Worm (Caenorhabditis elegans) whole organism, L2 larva: ENCODE measurements around the gene vps-16.
A peak's percentile ranks its signal among the peaks of the same experiment; 100 is the strongest.

Experiments used
- C34F6.9 ChIP-seq: fragments of 150-350 bp; optimal IDR thresholded peaks from 2 replicates; lab custom pipeline; 2014; ENCODE audit warnings: missing biosample characterization, missing genetic modification characterization
- F13H6.1 ChIP-seq: sonication (generic microtip); optimal IDR thresholded peaks from 2 replicates; lab custom pipeline; 2016; ENCODE audit warnings: missing genetic modification characterization, missing compliant biosample characterization
- R02D3.7 ChIP-seq: fragments of 150-350 bp; optimal IDR thresholded peaks from 2 replicates; lab custom pipeline; 2014; ENCODE audit warnings: missing biosample characterization, missing genetic modification characterization
- Y55F3AM.14 ChIP-seq: fragments of 200-800 bp; sonication (Bioruptor generic); optimal IDR thresholded peaks from 2 replicates; lab custom pipeline; 2018; ENCODE audit warnings: mild to moderate bottlenecking, missing genetic modification characterization, missing compliant biosample characterization
- ZK546.5 ChIP-seq: sonication (generic microtip); optimal IDR thresholded peaks from 2 replicates; lab custom pipeline; 2017; ENCODE audit warnings: missing biosample characterization, missing genetic modification characterization
- alr-1 ChIP-seq: fragments of 150-350 bp; optimal IDR thresholded peaks from 2 replicates; lab custom pipeline; 2014; ENCODE audit warnings: missing biosample characterization, missing genetic modification characterization
- aly-2 ChIP-seq: fragments of 150-350 bp; optimal IDR thresholded peaks from 2 replicates; lab custom pipeline; 2014; ENCODE audit warnings: missing biosample characterization, missing genetic modification characterization
- ama-1 ChIP-seq: fragments of 150-350 bp; optimal IDR thresholded peaks from 2 replicates; lab custom pipeline; 2018; ENCODE audit warnings: inconsistent platforms
- blmp-1 ChIP-seq: sonication (generic microtip); optimal IDR thresholded peaks from 2 replicates; lab custom pipeline; 2017; ENCODE audit warnings: missing genetic modification characterization, mild to moderate bottlenecking, missing compliant biosample characterization, antibody characterized with exemption, moderate library complexity; ENCODE audit not compliant: insufficient read depth
- ceh-16 ChIP-seq: fragments of 150-350 bp; optimal IDR thresholded peaks from 2 replicates; lab custom pipeline; 2014; ENCODE audit warnings: missing biosample characterization, missing genetic modification characterization
- crh-2 ChIP-seq: sonication (generic microtip); optimal IDR thresholded peaks from 2 replicates; lab custom pipeline; 2017; ENCODE audit warnings: missing biosample characterization, missing genetic modification characterization
- egl-27 ChIP-seq: sonication (generic microtip); optimal IDR thresholded peaks from 3 replicates; lab custom pipeline; 2017; ENCODE audit warnings: missing biosample characterization, missing genetic modification reagents, missing genetic modification characterization
- fos-1 ChIP-seq: fragments of 150-350 bp; optimal IDR thresholded peaks from 2 replicates; lab custom pipeline; 2014; ENCODE audit warnings: missing biosample characterization, missing genetic modification characterization
- gmeb-1 ChIP-seq: fragments of 150-350 bp; optimal IDR thresholded peaks from 2 replicates; lab custom pipeline; 2014; ENCODE audit warnings: missing biosample characterization, missing genetic modification characterization
- lin-11 ChIP-seq: fragments of 150-350 bp; sonication (generic microtip); optimal IDR thresholded peaks from 2 replicates; lab custom pipeline; 2014; ENCODE audit warnings: missing biosample characterization, missing genetic modification characterization, inconsistent platforms, mixed read lengths
- lin-39 ChIP-seq: fragments of 150-350 bp; optimal IDR thresholded peaks from 2 replicates; lab custom pipeline; 2014; ENCODE audit warnings: missing biosample characterization, missing genetic modification reagents, missing genetic modification characterization
- mab-5 ChIP-seq: fragments of 150-350 bp; optimal IDR thresholded peaks from 2 replicates; lab custom pipeline; 2014; ENCODE audit warnings: missing biosample characterization, missing genetic modification characterization
- mdl-1 ChIP-seq, 2 experiments: fragments of 150-350 bp in 1 of 2; sonication (generic microtip) in 1 of 2; optimal IDR thresholded peaks; 2 replicates each; lab custom pipeline; 2017; ENCODE audit warnings: missing biosample characterization in 2 of 2, missing genetic modification characterization in 2 of 2
- nhr-10 ChIP-seq: sonication (generic microtip); optimal IDR thresholded peaks from 2 replicates; lab custom pipeline; 2017; ENCODE audit warnings: missing biosample characterization, missing genetic modification characterization
- nhr-12 ChIP-seq: fragments of 150-350 bp; optimal IDR thresholded peaks from 2 replicates; lab custom pipeline; 2014; ENCODE audit warnings: missing biosample characterization, missing genetic modification characterization
- nhr-129 ChIP-seq: fragments of 150-350 bp; optimal IDR thresholded peaks from 2 replicates; lab custom pipeline; 2014; ENCODE audit warnings: missing biosample characterization, missing genetic modification characterization
- nhr-21 ChIP-seq: fragments of 150-350 bp; optimal IDR thresholded peaks from 2 replicates; lab custom pipeline; 2014; ENCODE audit warnings: missing biosample characterization, missing genetic modification characterization
- nhr-25 ChIP-seq: fragments of 150-350 bp; sonication (generic microtip); optimal IDR thresholded peaks from 3 replicates; lab custom pipeline; 2014; ENCODE audit warnings: missing biosample characterization, missing genetic modification characterization
- nhr-6 ChIP-seq: fragments of 150-350 bp; optimal IDR thresholded peaks from 2 replicates; lab custom pipeline; 2014; ENCODE audit warnings: missing biosample characterization, missing genetic modification characterization
- nhr-77 ChIP-seq: fragments of 150-350 bp; optimal IDR thresholded peaks from 2 replicates; lab custom pipeline; 2014; ENCODE audit warnings: missing biosample characterization, missing genetic modification characterization
- peb-1 ChIP-seq: fragments of 150-350 bp; optimal IDR thresholded peaks from 2 replicates; lab custom pipeline; 2014; ENCODE audit warnings: missing biosample characterization, missing genetic modification characterization
- skn-1 ChIP-seq: sonication (generic microtip); optimal IDR thresholded peaks from 2 replicates; lab custom pipeline; 2017; ENCODE audit warnings: missing biosample characterization, missing genetic modification characterization
- sma-3 ChIP-seq: sonication (generic microtip); optimal IDR thresholded peaks from 2 replicates; lab custom pipeline; 2016; ENCODE audit warnings: missing genetic modification reagents, missing genetic modification characterization, missing compliant biosample characterization
- sma-9 ChIP-seq, 2 experiments: fragments of 150-350 bp in 1 of 2; sonication (generic microtip) in 1 of 2; optimal IDR thresholded peaks; 2 replicates each; lab custom pipeline; 2014 to 2016; ENCODE audit warnings: missing genetic modification characterization in 2 of 2, mild to moderate bottlenecking in 1 of 2, missing biosample characterization in 1 of 2, missing compliant biosample characterization in 1 of 2, missing genetic modification reagents in 1 of 2, moderate library complexity in 1 of 2
- snpc-4 ChIP-seq: fragments of 150-350 bp; optimal IDR thresholded peaks from 2 replicates; lab custom pipeline; 2014; ENCODE audit warnings: missing biosample characterization, missing genetic modification characterization
- unc-39 ChIP-seq: fragments of 150-350 bp; optimal IDR thresholded peaks from 2 replicates; lab custom pipeline; 2014; ENCODE audit warnings: missing biosample characterization, missing genetic modification characterization
- unc-55 ChIP-seq: fragments of 150-350 bp; sonication (generic microtip); optimal IDR thresholded peaks from 3 replicates; lab custom pipeline; 2014; ENCODE audit warnings: missing biosample characterization, missing genetic modification reagents, missing genetic modification characterization
- unc-62 ChIP-seq: fragments of 150-350 bp; optimal IDR thresholded peaks from 2 replicates; lab custom pipeline; 2014; ENCODE audit warnings: missing biosample characterization, missing genetic modification reagents, missing genetic modification characterization
- zag-1 ChIP-seq: fragments of 150-350 bp; optimal IDR thresholded peaks from 2 replicates; lab custom pipeline; 2014; ENCODE audit warnings: missing biosample characterization, missing genetic modification characterization
- ztf-1 ChIP-seq: fragments of 200-800 bp; sonication (Bioruptor generic); conservative IDR thresholded peaks from 2 replicates; pipeline ENCODE4 v1.3.6; 2022; ENCODE audit warnings: missing genetic modification characterization, missing compliant biosample characterization
- ztf-11 ChIP-seq: sonication (generic microtip); optimal IDR thresholded peaks from 2 replicates; lab custom pipeline; 2017; ENCODE audit warnings: missing biosample characterization, missing genetic modification characterization
- ztf-4 ChIP-seq: fragments of 150-350 bp; optimal IDR thresholded peaks from 2 replicates; lab custom pipeline; 2014; ENCODE audit warnings: missing biosample characterization, missing genetic modification characterization

The vps-16 gene

ce11 chrIII:6421473-6421872, 11.6 kb upstream of the vps-16 start:
- TF ChIP-seq ama-1 (lab: Kevin White, UChicago): peak; percentile 44
- TF ChIP-seq nhr-10 (tag; lab: Kevin White, UChicago): no peak

- TF ChIP-seq F13H6.1 (peak; percentile 14), nhr-25 (peak; percentile 66), gmeb-1 (tag; lab: Kevin White, UChicago) (peak; percentile 7), mdl-1 (tag; optimal IDR thresholded peaks at IDR 0.05; lab: Kevin White, UChicago) (peak in 1 of 2 experiments; percentile 53), crh-2 (tag; lab: Kevin White, UChicago) (peak; percentile 72), zag-1 (tag; lab: Kevin White, UChicago) (no peak), blmp-1 (tag; lab: Kevin White, UChicago) (peak; percentile 62), nhr-129 (tag; lab: Kevin White, UChicago) (peak; percentile 40), nhr-77 (no peak), nhr-12 (tag; lab: Kevin White, UChicago) (no peak), sma-9 (GFP tag; optimal IDR thresholded peaks at IDR 0.05; lab: Kevin White, UChicago) (peak; percentile 75), sma-9 (tag; optimal IDR thresholded peaks at IDR 0.05; lab: Kevin White, UChicago) (no peak), fos-1 (tag; lab: Kevin White, UChicago) (peak; percentile 68), sma-3 (GFP tag; lab: Kevin White, UChicago) (peak; percentile 41)
- TF ChIP-seq, all 48 proteins: peak for 10
Measured at ce11 chrIII:6421973-6422511, 11.0 kb upstream of the vps-16 start.

DNA sequence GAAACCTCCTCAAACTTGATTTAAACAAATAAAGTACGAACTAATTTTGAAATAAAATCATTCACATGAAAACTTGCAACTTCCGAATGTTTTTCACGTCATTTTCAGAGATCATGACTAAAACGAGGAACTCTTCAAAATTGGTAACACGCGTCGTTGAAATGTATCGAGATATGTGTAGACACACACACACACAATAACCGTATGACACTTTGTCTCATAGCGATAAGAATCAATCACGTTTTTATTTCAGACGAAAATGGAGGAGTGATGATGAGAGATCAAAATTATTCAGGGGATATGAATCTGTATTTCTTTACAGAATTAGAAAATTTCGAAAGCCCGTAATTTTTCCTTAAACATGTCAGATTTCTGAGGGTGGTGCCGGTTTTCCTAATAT, 10.3 kb upstream of the vps-16 start:
- no peak for TF ChIP-seq R02D3.7 (tag; lab: Kevin White, UChicago)
- TF ChIP-seq fos-1 (tag; lab: Kevin White, UChicago): peak; percentile 51
- no peak for TF ChIP-seq skn-1 (tag; lab: Kevin White, UChicago)
- TF ChIP-seq nhr-21: no peak
- TF ChIP-seq Y55F3AM.14 (GFP tag; lab: Kevin White, UChicago): no peak
- TF ChIP-seq nhr-25: peak; percentile 62
- no peak for TF ChIP-seq unc-39
- TF ChIP-seq alr-1 (tag; lab: Kevin White, UChicago): no peak
- no peak for TF ChIP-seq mab-5 (tag; lab: Kevin White, UChicago)
- TF ChIP-seq C34F6.9 (tag; lab: Kevin White, UChicago): no peak
- TF ChIP-seq nhr-12 (tag; lab: Kevin White, UChicago): no peak
- TF ChIP-seq aly-2 (tag; lab: Kevin White, UChicago): no peak
- no peak for TF ChIP-seq ceh-16 (tag; lab: Kevin White, UChicago)
- no peak for TF ChIP-seq sma-3 (GFP tag; lab: Kevin White, UChicago)
- no peak for TF ChIP-seq nhr-77
- peak; percentile 65 for TF ChIP-seq crh-2 (tag; lab: Kevin White, UChicago)
- no peak for TF ChIP-seq ztf-11 (tag; lab: Kevin White, UChicago)
- TF ChIP-seq lin-39 (tag; lab: Kevin White, UChicago): no peak
- TF ChIP-seq sma-9 (GFP tag; optimal IDR thresholded peaks at IDR 0.05; lab: Kevin White, UChicago): peak; percentile 68
- no peak for TF ChIP-seq sma-9 (tag; optimal IDR thresholded peaks at IDR 0.05; lab: Kevin White, UChicago)
- no peak for TF ChIP-seq ztf-1 (GFP tag; lab: Robert Waterston, UW)
- no peak for TF ChIP-seq unc-62 (GFP tag; lab: Kevin White, UChicago)
- no peak for TF ChIP-seq nhr-6 (tag; lab: Kevin White, UChicago)
- TF ChIP-seq egl-27 (tag; lab: Kevin White, UChicago): no peak

DNA sequence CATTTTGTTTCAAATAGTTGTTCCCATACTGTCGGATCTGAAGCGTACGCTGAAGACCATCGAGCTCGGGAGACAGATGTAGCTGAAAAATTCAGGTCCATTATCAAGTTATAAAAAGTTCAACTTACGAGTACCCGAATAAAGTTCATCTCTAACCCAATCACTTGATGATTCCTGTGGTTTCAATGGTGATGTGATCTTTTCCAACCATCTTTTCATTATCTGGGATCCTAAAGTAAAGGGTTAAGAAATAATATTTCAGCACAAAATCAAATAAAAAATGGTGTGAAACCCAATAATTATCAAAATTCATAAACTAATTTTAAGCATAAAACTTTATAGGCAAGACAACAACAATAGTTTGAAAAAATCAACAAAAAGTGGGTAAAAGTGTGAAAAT, 5.8 kb upstream of the vps-16 start, which contains the start of gene C05D11.8:
Gene C05D11.8 (minus strand): TSS at position 101 of the 400 bp plus-strand sequence.
- no peak for TF ChIP-seq nhr-25
- TF ChIP-seq lin-39 (tag; lab: Kevin White, UChicago): no peak
- no peak for TF ChIP-seq nhr-129 (tag; lab: Kevin White, UChicago)
- no peak for TF ChIP-seq peb-1 (tag; lab: Kevin White, UChicago)
- TF ChIP-seq snpc-4 (tag; lab: Kevin White, UChicago): no peak
- no peak for TF ChIP-seq nhr-10 (tag; lab: Kevin White, UChicago)

DNA sequence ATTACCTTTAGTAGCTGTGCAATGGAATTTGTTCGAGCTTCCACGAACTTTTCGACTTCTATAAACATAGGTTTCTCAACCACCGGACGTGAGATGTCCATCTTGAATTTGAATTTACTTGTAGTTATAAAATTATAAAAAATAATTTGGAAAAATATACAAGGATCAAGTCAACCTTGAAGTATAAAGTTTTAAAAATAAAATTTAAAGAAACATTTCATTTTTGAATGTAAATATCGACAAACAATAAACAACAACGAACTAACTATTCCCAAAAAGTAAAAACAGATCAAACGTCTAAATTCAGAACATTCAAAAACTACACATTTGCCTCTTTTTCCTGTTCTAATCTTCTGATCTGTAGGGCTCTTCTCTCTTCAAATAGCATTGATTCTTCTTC, 2.2 kb upstream of the vps-16 start, which contains the start of gene popl-1:
Gene popl-1 (minus strand): TSS at position 101 of the 400 bp plus-strand sequence.
- TF ChIP-seq lin-11 (tag; lab: Kevin White, UChicago) (no peak), Y55F3AM.14 (GFP tag; lab: Kevin White, UChicago) (no peak), nhr-129 (tag; lab: Kevin White, UChicago) (no peak), ZK546.5 (tag; lab: Kevin White, UChicago) (no peak), ama-1 (lab: Kevin White, UChicago) (no peak), nhr-21 (no peak), unc-39 (no peak), F13H6.1 (no peak), snpc-4 (tag; lab: Kevin White, UChicago) (no peak), ztf-1 (GFP tag; lab: Robert Waterston, UW) (no peak), unc-55 (no peak), ztf-4 (tag; lab: Kevin White, UChicago) (no peak), unc-62 (GFP tag; lab: Kevin White, UChicago) (no peak)
